Worm (Caenorhabditis elegans): ENCODE data around the gene hadb-1.

DNA sequence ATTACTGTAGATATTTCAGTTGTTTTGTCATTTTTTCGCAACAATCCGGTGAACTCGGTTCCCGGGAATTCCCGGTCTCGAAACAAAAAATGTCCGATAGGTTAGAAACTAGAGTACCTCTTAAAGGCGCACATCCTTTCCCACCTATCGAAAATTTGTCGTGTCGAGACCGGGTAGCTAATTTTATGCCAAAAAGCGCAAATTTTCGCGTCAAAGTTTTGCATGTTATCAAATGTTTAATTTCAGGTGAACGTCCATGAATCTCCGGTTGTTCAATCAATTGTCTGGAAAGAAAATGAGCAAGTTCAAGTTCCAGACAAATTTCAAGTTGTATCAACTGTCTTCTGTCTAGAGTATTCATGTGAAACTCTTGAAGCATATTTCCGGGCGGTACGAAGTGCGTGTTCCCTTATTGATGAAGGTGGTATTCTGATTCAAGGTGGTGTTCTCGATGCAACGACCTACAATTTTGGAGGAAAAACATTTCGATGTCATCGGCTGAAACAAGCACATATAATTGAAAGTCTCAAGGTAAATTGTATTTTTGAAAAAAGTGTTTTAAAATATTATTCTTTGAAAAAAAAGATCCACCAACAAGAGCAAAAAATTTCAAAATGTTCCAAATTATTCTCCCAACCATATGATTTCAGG, 2.6 kb downstream of the hadb-1 start:
- TF ChIP-seq ztf-29 (GFP tag; IDR thresholded peaks at IDR 0.05) (no peak), med-1 (GFP tag; optimal IDR thresholded peaks at IDR 0.05; ENCODE audit: insufficient read depth) (no peak)

Data from whole organism, midembryonic.